Fruit fly (Drosophila melanogaster) whole organism, embryonic: Measurements from ENCODE around the gene eco.

Experiments used
- Atf-2 ChIP-seq: fragments of 200-800 bp; sonication (Bioruptor generic); optimal IDR thresholded peaks from 2 replicates; lab custom pipeline; 2016; ENCODE audit warnings: missing biosample characterization, missing genetic modification characterization
- CG10267 ChIP-seq: fragments of 200-800 bp; sonication (Bioruptor generic); optimal IDR thresholded peaks from 2 replicates; lab custom pipeline; 2018; ENCODE audit warnings: missing biosample characterization, mild to moderate bottlenecking, missing genetic modification characterization, moderate library complexity
- CG10565 ChIP-seq: fragments of 200-800 bp; sonication (Bioruptor generic); optimal IDR thresholded peaks from 3 replicates; lab custom pipeline; 2016; ENCODE audit warnings: missing biosample characterization, mild to moderate bottlenecking, missing genetic modification characterization
- CG12744 ChIP-seq: fragments of 200-800 bp; sonication (Bioruptor generic); optimal IDR thresholded peaks from 2 replicates; lab custom pipeline; 2016; ENCODE audit warnings: missing biosample characterization, missing genetic modification characterization
- CG12769 ChIP-seq: fragments of 200-800 bp; sonication (Bioruptor generic); optimal IDR thresholded peaks from 2 replicates; lab custom pipeline; 2019; ENCODE audit warnings: missing biosample characterization, mild to moderate bottlenecking, missing genetic modification characterization, moderate library complexity
- CG13123 ChIP-seq: fragments of 200-800 bp; sonication (Bioruptor generic); optimal IDR thresholded peaks from 2 replicates; lab custom pipeline; 2016; ENCODE audit warnings: missing biosample characterization, missing genetic modification characterization
- CG14667 ChIP-seq: fragments of 200-800 bp; sonication (Bioruptor generic); IDR thresholded peaks from 2 replicates; pipeline ENCODE4 v1.3.6; 2022; ENCODE audit warnings: missing biosample characterization, missing genetic modification characterization
- CG1529 ChIP-seq: fragments of 200-800 bp; sonication (Bioruptor generic); optimal IDR thresholded peaks from 3 replicates; lab custom pipeline; 2018; ENCODE audit warnings: missing biosample characterization, missing genetic modification characterization
- CG16863 ChIP-seq: fragments of 200-800 bp; sonication (Bioruptor generic); optimal IDR thresholded peaks from 3 replicates; lab custom pipeline; 2016; ENCODE audit warnings: missing biosample characterization, missing genetic modification characterization
- CG17802 ChIP-seq: fragments of 200-800 bp; sonication (Bioruptor generic); optimal IDR thresholded peaks from 2 replicates; lab custom pipeline; 2018; ENCODE audit warnings: missing biosample characterization, mild to moderate bottlenecking, missing genetic modification characterization, moderate library complexity
- CG18011 ChIP-seq: fragments of 200-800 bp; sonication (Bioruptor generic); optimal IDR thresholded peaks from 2 replicates; lab custom pipeline; 2017; ENCODE audit warnings: missing biosample characterization, missing genetic modification characterization, mild to moderate bottlenecking, moderate library complexity, missing genotype
- CG1832 ChIP-seq: fragments of 200-800 bp; sonication (Bioruptor generic); optimal IDR thresholded peaks from 2 replicates; lab custom pipeline; 2017; ENCODE audit warnings: missing biosample characterization, mild to moderate bottlenecking, missing genetic modification characterization, inconsistent platforms
- CG2120 ChIP-seq: fragments of 200-800 bp; sonication (Bioruptor generic); optimal IDR thresholded peaks from 3 replicates; lab custom pipeline; 2016; ENCODE audit warnings: missing biosample characterization, missing genetic modification characterization
- CG30431 ChIP-seq: fragments of 200-800 bp; sonication (Bioruptor generic); optimal IDR thresholded peaks from 2 replicates; lab custom pipeline; 2017; ENCODE audit warnings: missing biosample characterization, missing genetic modification characterization
- CG31224 ChIP-seq: fragments of 200-800 bp; sonication (Bioruptor generic); IDR thresholded peaks from 2 replicates; pipeline ENCODE4 v1.3.6; 2022; ENCODE audit warnings: missing biosample characterization, missing genetic modification characterization
- CG33557 ChIP-seq: fragments of 200-800 bp; sonication (Bioruptor generic); optimal IDR thresholded peaks from 2 replicates; lab custom pipeline; 2019; ENCODE audit warnings: missing biosample characterization, mild to moderate bottlenecking, missing genetic modification characterization, moderate library complexity
- CG34224 ChIP-seq: fragments of 200-800 bp; sonication (Bioruptor generic); IDR thresholded peaks from 3 replicates; pipeline ENCODE4 v1.3.6; 2022; ENCODE audit warnings: missing biosample characterization, missing genetic modification characterization; ENCODE audit not compliant: partially characterized antibody
- CG3726 ChIP-seq: fragments of 200-800 bp; sonication (Bioruptor generic); IDR thresholded peaks from 3 replicates; pipeline ENCODE4, ENCODE4 v1.3.6; 2022; ENCODE audit warnings: missing biosample characterization, missing genetic modification characterization
- CG4617 ChIP-seq: fragments of 200-800 bp; sonication (Bioruptor generic); optimal IDR thresholded peaks from 3 replicates; lab custom pipeline; 2016; ENCODE audit warnings: missing biosample characterization, missing genetic modification characterization, borderline replicate concordance
- CG5245 ChIP-seq: fragments of 200-800 bp; sonication (Bioruptor generic); optimal IDR thresholded peaks from 3 replicates; lab custom pipeline; 2016; ENCODE audit warnings: missing biosample characterization, missing genetic modification characterization
- CG5953 ChIP-seq: fragments of 200-800 bp; sonication (Bioruptor generic); IDR thresholded peaks from 2 replicates; pipeline ENCODE4 v1.3.6; 2022; ENCODE audit warnings: missing biosample characterization, missing genetic modification characterization
- CG7556 ChIP-seq: fragments of 200-800 bp; sonication (Bioruptor generic); optimal IDR thresholded peaks from 2 replicates; lab custom pipeline; 2017; ENCODE audit warnings: missing biosample characterization, mild to moderate bottlenecking, missing genetic modification characterization
- CG8089 ChIP-seq: fragments of 200-800 bp; sonication (Bioruptor generic); optimal IDR thresholded peaks from 3 replicates; lab custom pipeline; 2016; ENCODE audit warnings: missing biosample characterization, missing genetic modification characterization
- Chrac-16 ChIP-seq: fragments of 200-800 bp; sonication (Bioruptor generic); optimal IDR thresholded peaks from 3 replicates; lab custom pipeline; 2016; ENCODE audit warnings: missing biosample characterization, missing genetic modification characterization
- Doc2 ChIP-seq: fragments of 200-800 bp; sonication (Bioruptor generic); IDR thresholded peaks from 2 replicates; pipeline ENCODE4 v1.3.6; 2022; ENCODE audit warnings: missing biosample characterization, missing genetic modification characterization
- Dp ChIP-seq: fragments of 200-800 bp; sonication (Bioruptor generic); optimal IDR thresholded peaks from 2 replicates; lab custom pipeline; 2018; ENCODE audit warnings: missing biosample characterization, mild to moderate bottlenecking, missing genetic modification characterization, moderate library complexity
- E2f1 ChIP-seq: fragments of 200-800 bp; sonication (Bioruptor generic); IDR thresholded peaks from 2 replicates; pipeline ENCODE4 v1.3.6; 2022; ENCODE audit warnings: missing biosample characterization, missing genetic modification characterization
- Fer2 ChIP-seq: fragments of 200-800 bp; sonication (Bioruptor generic); optimal IDR thresholded peaks from 2 replicates; lab custom pipeline; 2018; ENCODE audit warnings: missing biosample characterization, mild to moderate bottlenecking, missing genetic modification characterization, moderate library complexity
- Hmx ChIP-seq: fragments of 200-800 bp; sonication (Bioruptor generic); optimal IDR thresholded peaks from 2 replicates; lab custom pipeline; 2016; ENCODE audit warnings: missing biosample characterization, missing genetic modification characterization
- Hr3 ChIP-seq: fragments of 200-800 bp; sonication (Bioruptor generic); optimal IDR thresholded peaks from 3 replicates; lab custom pipeline; 2016; ENCODE audit warnings: missing biosample characterization, missing genetic modification characterization
- Mes4 ChIP-seq: fragments of 200-800 bp; sonication (Bioruptor generic); optimal IDR thresholded peaks from 2 replicates; lab custom pipeline; 2016; ENCODE audit warnings: missing biosample characterization, missing genetic modification characterization
- Mrtf ChIP-seq: fragments of 200-800 bp; sonication (Bioruptor generic); IDR thresholded peaks from 3 replicates; pipeline ENCODE4 v1.3.6; 2022; ENCODE audit warnings: missing biosample characterization, missing genetic modification characterization
- Ptx1 ChIP-seq: fragments of 200-800 bp; sonication (Bioruptor generic); IDR thresholded peaks from 2 replicates; pipeline ENCODE4 v1.3.6; 2022; ENCODE audit warnings: missing biosample characterization, missing genetic modification characterization
- Xrp1 ChIP-seq: fragments of 200-800 bp; sonication (Bioruptor generic); IDR thresholded peaks from 2 replicates; pipeline ENCODE4 v1.3.6; 2022; ENCODE audit warnings: missing biosample characterization, missing genetic modification characterization
- cg ChIP-seq: fragments of 200-800 bp; sonication (Bioruptor generic); optimal IDR thresholded peaks from 3 replicates; lab custom pipeline; 2019; ENCODE audit warnings: missing biosample characterization, mild to moderate bottlenecking, missing genetic modification characterization, moderate library complexity
- chm ChIP-seq: fragments of 200-800 bp; sonication (Bioruptor generic); IDR thresholded peaks from 2 replicates; pipeline ENCODE4 v1.3.6; 2022; ENCODE audit warnings: missing biosample characterization, missing genetic modification characterization
- chn ChIP-seq: fragments of 200-800 bp; sonication (Bioruptor generic); optimal IDR thresholded peaks from 2 replicates; lab custom pipeline; 2016; ENCODE audit warnings: missing biosample characterization, missing genetic modification characterization
- crc ChIP-seq: fragments of 200-800 bp; sonication (Bioruptor generic); optimal IDR thresholded peaks from 2 replicates; lab custom pipeline; 2016; ENCODE audit warnings: missing biosample characterization, missing genetic modification characterization
- cwo ChIP-seq: fragments of 200-800 bp; sonication (Bioruptor generic); optimal IDR thresholded peaks from 3 replicates; lab custom pipeline; 2017; ENCODE audit warnings: missing biosample characterization, missing genetic modification characterization, mild to moderate bottlenecking, moderate library complexity, missing genetic modification reagents
- dimm ChIP-seq: fragments of 200-800 bp; sonication (Bioruptor generic); IDR thresholded peaks from 2 replicates; pipeline ENCODE4 v1.3.6; 2022; ENCODE audit warnings: missing biosample characterization, missing genetic modification characterization
- fd64A ChIP-seq: fragments of 200-800 bp; sonication (Bioruptor generic); optimal IDR thresholded peaks from 3 replicates; lab custom pipeline; 2018; ENCODE audit warnings: missing biosample characterization, mild to moderate bottlenecking, missing genetic modification characterization
- gcm2 ChIP-seq: fragments of 200-800 bp; sonication (Bioruptor generic); optimal IDR thresholded peaks from 2 replicates; lab custom pipeline; 2016; ENCODE audit warnings: missing biosample characterization, missing genetic modification characterization
- mirr ChIP-seq: fragments of 200-800 bp; sonication (Bioruptor generic); optimal IDR thresholded peaks from 3 replicates; lab custom pipeline; 2018; ENCODE audit warnings: missing biosample characterization, mild to moderate bottlenecking, missing genetic modification characterization
- onecut ChIP-seq: fragments of 200-800 bp; sonication (Bioruptor generic); IDR thresholded peaks from 2 replicates; pipeline ENCODE4 v1.3.6; 2022; ENCODE audit warnings: missing biosample characterization, missing genetic modification characterization
- pnt ChIP-seq: fragments of 200-800 bp; sonication (Bioruptor generic); optimal IDR thresholded peaks from 3 replicates; lab custom pipeline; 2016; ENCODE audit warnings: missing biosample characterization, missing genetic modification characterization
- row ChIP-seq: fragments of 200-800 bp; sonication (Bioruptor generic); IDR thresholded peaks from 3 replicates; pipeline ENCODE4 v1.3.6; 2022; ENCODE audit warnings: missing biosample characterization, missing genetic modification characterization
- scrt ChIP-seq: fragments of 200-800 bp; sonication (Bioruptor generic); optimal IDR thresholded peaks from 2 replicates; lab custom pipeline; 2018; ENCODE audit warnings: missing biosample characterization, mild to moderate bottlenecking, missing genetic modification characterization, moderate library complexity
- sens ChIP-seq: fragments of 200-800 bp; sonication (Bioruptor generic); peaks from one replicate; lab custom pipeline; 2016; ENCODE audit warnings: missing biosample characterization, missing genetic modification characterization
- sug ChIP-seq: fragments of 200-800 bp; optimal IDR thresholded peaks from 2 replicates; lab custom pipeline; 2019; ENCODE audit warnings: missing biosample characterization, mild to moderate bottlenecking, missing genetic modification characterization, moderate library complexity
- tin ChIP-seq: fragments of 200-800 bp; sonication (Bioruptor generic); optimal IDR thresholded peaks from 3 replicates; lab custom pipeline; 2016; ENCODE audit warnings: missing biosample characterization, missing genetic modification characterization
- vvl ChIP-seq: fragments of 200-800 bp; sonication (Bioruptor generic); IDR thresholded peaks from 2 replicates; pipeline ENCODE4 v1.3.6; 2022; ENCODE audit warnings: missing biosample characterization, missing genetic modification characterization

The eco gene

DNA sequence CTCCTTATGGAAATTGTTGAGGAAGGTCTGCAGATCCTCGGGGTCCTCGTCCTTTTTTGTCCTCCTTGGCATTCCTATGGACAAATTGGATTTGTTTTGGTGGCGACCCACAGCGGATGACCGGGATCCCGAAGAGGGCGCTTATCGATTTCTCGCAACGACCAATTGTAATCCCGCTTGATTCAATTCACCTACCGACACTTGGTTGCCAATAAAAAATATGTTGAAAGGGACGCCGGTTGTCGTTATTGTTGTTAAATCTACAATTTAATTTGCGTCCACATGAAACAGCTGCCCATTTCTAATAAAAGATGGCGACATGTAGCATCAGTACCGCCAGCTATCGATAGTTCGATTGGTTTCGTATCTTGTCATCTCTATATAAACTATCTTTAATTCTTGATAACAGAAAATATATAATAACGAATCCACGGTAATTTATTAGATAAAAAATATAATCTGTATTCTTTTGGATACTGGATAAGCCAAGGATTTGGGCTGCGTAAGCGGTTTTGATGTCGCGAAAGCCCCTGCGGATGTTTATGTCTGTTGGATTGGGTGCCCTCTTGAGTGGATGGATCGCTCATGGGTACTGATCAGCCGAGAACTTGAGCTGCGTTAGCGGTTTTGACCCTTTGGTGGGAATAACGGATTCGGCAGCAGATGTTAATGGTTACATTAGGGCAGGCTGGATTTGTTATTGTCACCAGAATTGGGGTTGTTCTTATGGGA is 17.4 kb upstream of the eco start, which contains the start of gene CTCF (continued):
- 0 out of 2 replicates have a peak, but pooled peaks have one; percentile 7 for TF ChIP-seq E2f1
- no peak for TF ChIP-seq fd64A
- TF ChIP-seq Hr3 = peak; percentile 13
- TF ChIP-seq Mrtf (GFP tag; lab: Robert Waterston, UW) = 0 out of 3 replicates have a peak, but pooled peaks have one; percentile 48
- TF ChIP-seq CG34224 = peak; percentile 73
- TF ChIP-seq gcm2 (GFP tag; lab: Kevin White, UChicago) = no peak
- no peak for TF ChIP-seq chm (GFP tag; lab: Robert Waterston, UW)
- peak; percentile 87 for TF ChIP-seq sens (GFP tag; lab: Kevin White, UChicago)
- peak; percentile 41 for TF ChIP-seq pnt (GFP tag; lab: Kevin White, UChicago)
- TF ChIP-seq CG14667 (GFP tag; lab: Robert Waterston, UW) = no peak
- no peak for TF ChIP-seq CG31224 (GFP tag; lab: Robert Waterston, UW)
- peak; percentile 51 for TF ChIP-seq Dp (GFP tag; lab: Kevin White, UChicago)
- peak; percentile 24 for TF ChIP-seq CG30431
- TF ChIP-seq Mes4 = peak; percentile 33
- TF ChIP-seq CG1832 = no peak
- TF ChIP-seq CG2120 = peak; percentile 52
- TF ChIP-seq Atf-2 = no peak
- TF ChIP-seq CG5245 (GFP tag; lab: Kevin White, UChicago) = peak; percentile 44
- TF ChIP-seq CG8089 (GFP tag; lab: Kevin White, UChicago) = peak; percentile 2
- TF ChIP-seq sug (tag; lab: Kevin White, UChicago) = peak; percentile 47
- TF ChIP-seq CG4617 = peak; percentile 94
- TF ChIP-seq mirr = peak; percentile 56
- peak; percentile 89 for TF ChIP-seq onecut (GFP tag; lab: Robert Waterston, UW)
- no peak for TF ChIP-seq scrt (GFP tag; lab: Kevin White, UChicago)
- TF ChIP-seq CG12769 = no peak
- TF ChIP-seq CG1529 (GFP tag; lab: Kevin White, UChicago) = no peak
- peak; percentile 50 for TF ChIP-seq Ptx1 (GFP tag; lab: Robert Waterston, UW)
- TF ChIP-seq CG33557 (GFP tag; lab: Kevin White, UChicago) = peak; percentile 38
- TF ChIP-seq CG12744 (GFP tag; lab: Kevin White, UChicago) = no peak
- no peak for TF ChIP-seq CG7556 (GFP tag; lab: Kevin White, UChicago)
- no peak for TF ChIP-seq cwo (GFP tag; lab: Kevin White, UChicago)
- TF ChIP-seq CG10267 (tag; lab: Kevin White, UChicago) = peak; percentile 62
- peak; percentile 40 for TF ChIP-seq CG16863
- TF ChIP-seq CG5953 = no peak
- TF ChIP-seq Doc2 (GFP tag; lab: Robert Waterston, UW) = no peak
- TF ChIP-seq tin = peak; percentile 15
- no peak for TF ChIP-seq dimm (GFP tag; lab: Robert Waterston, UW)
- TF ChIP-seq CG17802 = no peak
- TF ChIP-seq vvl (GFP tag; lab: Robert Waterston, UW) = peak; percentile 24; the same call in 1 of the 2 replicates
- no peak for TF ChIP-seq cg (GFP tag; lab: Kevin White, UChicago)
- TF ChIP-seq Fer2 = no peak
- TF ChIP-seq Chrac-16 (GFP tag; lab: Kevin White, UChicago) = peak; percentile 27
- no peak for TF ChIP-seq CG3726
- TF ChIP-seq crc = no peak
- no peak for TF ChIP-seq CG10565 (GFP tag; lab: Kevin White, UChicago)
- TF ChIP-seq row (GFP tag; lab: Robert Waterston, UW) = peak; percentile 56; the same call in 2 of the 3 replicates
- no peak for TF ChIP-seq CG13123 (GFP tag; lab: Kevin White, UChicago)
- no peak for TF ChIP-seq Hmx
- TF ChIP-seq Xrp1 (GFP tag; lab: Robert Waterston, UW) = peak; percentile 33
- TF ChIP-seq CG18011 (GFP tag; lab: Kevin White, UChicago) = no peak
- peak; percentile 18 for TF ChIP-seq chn (GFP tag; lab: Kevin White, UChicago)
